Worm (Caenorhabditis elegans) whole organism, L4/young adult: ENCODE data around the gene vap-1.

Source experiments
- dao-5 ChIP-seq: sonication (generic microtip); optimal IDR thresholded peaks from 2 replicates; lab custom pipeline; 2016; ENCODE audit warnings: missing genotype, missing genetic modification characterization, moderate library complexity, missing compliant biosample characterization
- him-1 ChIP-seq: sonication (generic microtip); optimal IDR thresholded peaks from 2 replicates; lab custom pipeline; 2016; ENCODE audit warnings: missing genotype, missing genetic modification reagents, missing genetic modification characterization, missing compliant biosample characterization

DNA sequence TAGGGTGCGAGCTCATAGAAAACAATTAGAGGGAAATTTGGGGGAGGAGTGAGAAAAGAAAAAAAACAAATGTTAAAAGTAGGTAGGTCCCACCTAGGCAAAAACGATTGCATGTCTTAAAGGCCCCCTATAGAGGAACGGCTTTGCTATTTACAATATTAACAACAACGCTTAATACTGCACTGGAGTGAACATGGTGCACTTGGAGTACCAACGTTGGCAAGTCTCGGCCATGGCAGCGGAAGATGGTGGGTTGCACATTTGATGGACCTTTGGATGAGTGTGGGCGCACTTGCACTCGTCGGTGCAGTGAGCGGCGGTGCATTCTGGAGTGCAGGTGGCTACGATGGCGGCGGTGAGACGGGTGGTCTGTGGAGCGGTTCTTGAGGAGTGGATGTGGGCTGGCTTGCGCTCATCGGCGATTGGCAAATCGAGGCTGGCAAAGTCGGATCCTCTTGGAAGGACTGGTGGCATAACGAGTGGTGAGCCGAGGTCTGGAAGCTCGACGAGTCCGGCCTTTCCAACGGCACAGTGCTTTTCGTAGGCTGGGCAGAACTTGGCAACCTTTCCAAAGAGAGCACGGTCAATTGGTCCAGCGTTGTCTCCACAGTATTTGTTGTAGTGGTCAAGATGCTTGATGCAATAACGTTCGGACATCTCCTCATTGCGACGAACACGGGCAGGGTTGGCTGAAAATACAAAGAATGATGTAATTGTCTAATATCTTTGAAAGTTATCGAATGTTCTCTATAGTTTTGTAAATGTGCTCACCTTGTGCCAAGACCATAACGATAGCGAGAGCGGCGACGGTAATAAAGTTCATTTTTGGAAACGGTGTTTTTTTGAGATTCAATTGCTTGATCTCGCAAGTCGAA lies 24.5 kb upstream of the vap-1 start:
- TF ChIP-seq him-1 (tag; lab: Kevin White, UChicago) (no peak), dao-5 (tag; lab: Kevin White, UChicago) (no peak)
